Fruit fly (Drosophila melanogaster) whole organism, embryonic: ENCODE data around the gene CG43138.

Experiments
- BEAF-32 ChIP-seq: fragments of 200-800 bp; sonication (Bioruptor generic); optimal IDR thresholded peaks from 3 replicates; lab custom pipeline; 2017; ENCODE audit warnings: missing biosample characterization, missing genetic modification characterization, mild to moderate bottlenecking, moderate library complexity, missing genetic modification reagents
- Blimp-1 ChIP-seq: fragments of 200-800 bp; sonication (Bioruptor generic); optimal IDR thresholded peaks from 3 replicates; lab custom pipeline; 2018; ENCODE audit warnings: missing biosample characterization, missing genetic modification characterization, mild to moderate bottlenecking, moderate library complexity, missing genetic modification reagents
- CG11093 ChIP-seq: fragments of 200-800 bp; sonication (Bioruptor generic); IDR thresholded peaks from 3 replicates; pipeline ENCODE4 v1.3.6; 2022; ENCODE audit warnings: missing biosample characterization, missing genetic modification characterization
- CG4730 ChIP-seq: fragments of 200-800 bp; sonication (Bioruptor generic); IDR thresholded peaks from 2 replicates; pipeline ENCODE4 v1.3.6; 2022; ENCODE audit warnings: missing biosample characterization, missing genetic modification characterization
- Ptx1 ChIP-seq: fragments of 200-800 bp; sonication (Bioruptor generic); IDR thresholded peaks from 2 replicates; pipeline ENCODE4 v1.3.6; 2022; ENCODE audit warnings: missing biosample characterization, missing genetic modification characterization
- Rx ChIP-seq: fragments of 200-800 bp; sonication (Bioruptor generic); IDR thresholded peaks from 2 replicates; pipeline ENCODE4 v1.3.6; 2022; ENCODE audit warnings: missing biosample characterization, missing genetic modification characterization
- Sry-δ ChIP-seq: fragments of 200-800 bp; sonication (Bioruptor generic); optimal IDR thresholded peaks from 2 replicates; lab custom pipeline; 2016; ENCODE audit warnings: missing biosample characterization, missing genetic modification characterization
- fd96Cb ChIP-seq: fragments of 200-800 bp; sonication (Bioruptor generic); optimal IDR thresholded peaks from 2 replicates; lab custom pipeline; 2018; ENCODE audit warnings: missing biosample characterization, mild to moderate bottlenecking, missing genetic modification characterization, moderate library complexity
- grn ChIP-seq: fragments of 200-800 bp; sonication (Bioruptor generic); optimal IDR thresholded peaks from 3 replicates; lab custom pipeline; 2017; ENCODE audit warnings: missing biosample characterization, missing genetic modification characterization
- insv ChIP-seq, 2 experiments: fragments of 200-800 bp; sonication (Bioruptor generic); optimal IDR thresholded peaks; 3 replicates each; lab custom pipeline; 2016 to 2018; ENCODE audit warnings: missing biosample characterization in 2 of 2, missing genetic modification characterization in 2 of 2
- mirr ChIP-seq: fragments of 200-800 bp; sonication (Bioruptor generic); optimal IDR thresholded peaks from 3 replicates; lab custom pipeline; 2018; ENCODE audit warnings: missing biosample characterization, mild to moderate bottlenecking, missing genetic modification characterization
- pnt ChIP-seq: fragments of 200-800 bp; sonication (Bioruptor generic); optimal IDR thresholded peaks from 3 replicates; lab custom pipeline; 2016; ENCODE audit warnings: missing biosample characterization, missing genetic modification characterization
- trem ChIP-seq: fragments of 200-800 bp; optimal IDR thresholded peaks from 3 replicates; lab custom pipeline; 2019; ENCODE audit warnings: missing biosample characterization, mild to moderate bottlenecking, missing genetic modification characterization, moderate library complexity
- zen2 ChIP-seq: fragments of 200-800 bp; sonication (Bioruptor generic); IDR thresholded peaks from 3 replicates; pipeline ENCODE4 v1.3.6; 2022; ENCODE audit warnings: missing biosample characterization, missing genetic modification characterization; ENCODE audit not compliant: partially characterized antibody

DNA sequence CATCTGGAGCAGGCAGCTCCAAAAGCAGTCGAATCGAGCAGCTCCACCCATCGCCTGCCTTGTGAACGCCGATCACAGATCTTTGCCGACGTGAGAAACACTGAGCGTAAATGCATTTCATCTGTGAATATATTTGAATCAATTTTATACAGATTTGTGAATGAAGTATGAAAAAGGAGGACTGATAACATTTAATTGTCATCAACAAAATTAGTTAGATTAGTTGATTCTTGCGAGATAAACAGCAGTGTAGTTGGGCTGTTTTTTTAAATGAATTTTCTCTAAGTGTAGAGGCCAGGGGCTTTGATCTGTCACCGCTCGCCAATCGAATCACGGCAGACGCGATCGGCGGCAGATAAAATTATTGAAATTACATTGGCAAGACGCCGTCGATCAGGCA is 2.1 kb downstream of the CG43138 start:
- TF ChIP-seq Sry-δ (no peak), Blimp-1 (no peak), fd96Cb (no peak), Rx (GFP tag; lab: Robert Waterston, UW) (no peak), CG4730 (GFP tag; lab: Robert Waterston, UW) (no peak), BEAF-32 (GFP tag; lab: Kevin White, UChicago) (no peak), insv (GFP tag; optimal IDR thresholded peaks at IDR 0.05; lab: Kevin White, UChicago) (no peak), Ptx1 (no peak), grn (GFP tag; lab: Kevin White, UChicago) (no peak), mirr (GFP tag; lab: Kevin White, UChicago) (no peak), zen2 (GFP tag; lab: Robert Waterston, UW) (no peak), pnt (no peak), CG11093 (GFP tag; lab: Robert Waterston, UW) (no peak), trem (tag; lab: Kevin White, UChicago) (no peak)
